Fruit fly (Drosophila melanogaster): Measurements from ENCODE around the gene CG11585.

The CG11585 gene

DNA sequence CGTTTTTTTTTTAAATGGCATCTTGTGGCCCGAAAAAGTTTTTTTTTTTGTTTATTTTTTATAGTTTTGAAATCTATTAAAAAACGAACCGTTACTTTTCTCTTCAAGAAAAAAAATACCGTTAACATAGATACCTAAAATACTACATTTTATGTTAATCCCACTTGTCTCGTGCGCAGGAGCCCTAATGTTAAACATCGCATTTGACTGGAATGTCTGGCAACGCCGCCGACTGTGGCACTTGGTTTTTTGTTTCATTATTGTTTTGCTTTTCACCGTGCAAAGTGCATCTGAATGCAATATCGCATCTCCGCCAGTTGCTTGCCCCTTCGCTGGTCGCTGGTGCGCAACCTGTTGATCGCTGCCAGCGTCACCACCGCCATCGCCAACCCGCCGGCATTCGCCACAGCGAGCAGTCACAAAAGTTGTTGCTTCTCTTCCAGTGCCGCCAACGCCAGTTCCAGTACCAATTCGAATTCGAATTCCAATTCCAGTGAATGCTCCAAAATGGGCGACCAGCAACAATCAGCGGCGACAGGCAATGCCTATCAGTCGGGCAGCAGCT, 10.7 kb downstream of the CG11585 start, which contains the start of gene CG11590:
TSS of gene CG11590 (plus strand) at position 212 of the 565 bp plus-strand sequence.
- TF ChIP-seq Dll (GFP tag; IDR thresholded peaks at IDR 0.05; ENCODE audit: partially characterized antibody) (peak; percentile 36; the same call in 1 of the 4 replicates), Sry-δ (GFP tag; optimal IDR thresholded peaks at IDR 0.05) (no peak), CG12942 (GFP tag; optimal IDR thresholded peaks at IDR 0.05) (no peak), aop (GFP tag; IDR thresholded peaks at IDR 0.05) (no peak), CG18764 (GFP tag; optimal IDR thresholded peaks at IDR 0.05) (peak; percentile 96), CG5245 (GFP tag; optimal IDR thresholded peaks at IDR 0.05) (no peak), CG16779 (GFP tag; IDR thresholded peaks at IDR 0.05) (no peak), kah (GFP tag; optimal IDR thresholded peaks at IDR 0.05) (peak; percentile 6), sim (GFP tag; IDR thresholded peaks at IDR 0.05) (no peak), row (GFP tag; IDR thresholded peaks at IDR 0.05) (peak; percentile 8; the same call in 1 of the 3 replicates), Ravus (GFP tag; IDR thresholded peaks at IDR 0.05) (no peak), psq (GFP tag; optimal IDR thresholded peaks at IDR 0.05) (no peak), Nf-YB (GFP tag; optimal IDR thresholded peaks at IDR 0.05) (no peak), chn (GFP tag; optimal IDR thresholded peaks at IDR 0.05) (no peak), ase (GFP tag; IDR thresholded peaks at IDR 0.05) (no peak), Dp (GFP tag; optimal IDR thresholded peaks at IDR 0.05) (peak; percentile 40), unc-4 (GFP tag; IDR thresholded peaks at IDR 0.05; ENCODE audit: partially characterized antibody) (peak; percentile 28; the same call in 1 of the 2 replicates), CoRest (tag; optimal IDR thresholded peaks at IDR 0.05) (no peak), E2f2 (GFP tag; IDR thresholded peaks at IDR 0.05) (peak; percentile 59), CG9215 (GFP tag; IDR thresholded peaks at IDR 0.05) (no peak), CG18599 (GFP tag; optimal IDR thresholded peaks at IDR 0.05) (no peak), sima (GFP tag; optimal IDR thresholded peaks at IDR 0.05) (no peak), stwl (tag; optimal IDR thresholded peaks at IDR 0.05) (peak; percentile 42), CG30431 (GFP tag; optimal IDR thresholded peaks at IDR 0.05) (no peak), oc (tag; optimal IDR thresholded peaks at IDR 0.05) (no peak), amos (GFP tag; IDR thresholded peaks at IDR 0.05; ENCODE audit: partially characterized antibody) (0 out of 2 replicates have a peak, but pooled peaks have one; percentile 8), CG3995 (GFP tag; optimal IDR thresholded peaks at IDR 0.05) (no peak), CG8290 (GFP tag; optimal IDR thresholded peaks at IDR 0.05) (no peak), CG8290 (tag; optimal IDR thresholded peaks at IDR 0.05) (no peak), pho (GFP tag; optimal IDR thresholded peaks at IDR 0.05) (no peak), CG5953 (GFP tag; IDR thresholded peaks at IDR 0.05) (no peak), pzg (GFP tag; optimal IDR thresholded peaks at IDR 0.05) (peak; percentile 27), nom (GFP tag; optimal IDR thresholded peaks at IDR 0.05) (peak; percentile 29), CG1603 (tag; optimal IDR thresholded peaks at IDR 0.05) (no peak), C15 (GFP tag; IDR thresholded peaks at IDR 0.05) (no peak), dysf (GFP tag; IDR thresholded peaks at IDR 0.05) (no peak), NC2α (GFP tag; optimal IDR thresholded peaks at IDR 0.05) (no peak), CG18011 (GFP tag; optimal IDR thresholded peaks at IDR 0.05) (no peak), bowl (GFP tag; IDR thresholded peaks at IDR 0.05) (no peak), CG4730 (GFP tag; IDR thresholded peaks at IDR 0.05) (no peak), esg (GFP tag; conservative IDR thresholded peaks at IDR 0.05) (no peak), Myb (GFP tag; optimal IDR thresholded peaks at IDR 0.05) (peak; percentile 51), CG32532 (GFP tag; IDR thresholded peaks at IDR 0.05) (no peak), Drgx (GFP tag; IDR thresholded peaks at IDR 0.05) (0 out of 2 replicates have a peak, but pooled peaks have one; percentile 10), insv (GFP tag; optimal IDR thresholded peaks at IDR 0.05) (peak in 1 of 2 experiments; percentile 79), gem (tag; optimal IDR thresholded peaks at IDR 0.05) (no peak), CG15011 (GFP tag; optimal IDR thresholded peaks at IDR 0.05) (no peak), Hand (GFP tag; optimal IDR thresholded peaks at IDR 0.05) (no peak), CG15269 (tag; optimal IDR thresholded peaks at IDR 0.05) (no peak), BEAF-32 (GFP tag; optimal IDR thresholded peaks at IDR 0.05) (peak; percentile 26), Antp (GFP tag; optimal IDR thresholded peaks at IDR 0.05) (no peak)
